Worm (Caenorhabditis elegans) whole organism, late embryonic: Measurements from ENCODE around the gene rig-3.

Experiments used
- K09A11.1 ChIP-seq: sonication (generic microtip); optimal IDR thresholded peaks from 2 replicates; lab custom pipeline; 2017; ENCODE audit warnings: antibody characterized with exemption, mild to moderate bottlenecking, missing genetic modification characterization, missing compliant biosample characterization; ENCODE audit not compliant: insufficient read depth
- Y22D7AL.16 ChIP-seq: sonication (generic microtip); optimal IDR thresholded peaks from 2 replicates; lab custom pipeline; 2016; ENCODE audit warnings: missing genetic modification characterization, missing compliant biosample characterization
- ahr-1 ChIP-seq: sonication (generic microtip); optimal IDR thresholded peaks from 2 replicates; lab custom pipeline; 2016; ENCODE audit warnings: missing genetic modification characterization, missing compliant biosample characterization
- ceh-14 ChIP-seq: sonication (generic microtip); optimal IDR thresholded peaks from 2 replicates; lab custom pipeline; 2016; ENCODE audit warnings: missing genotype, missing genetic modification characterization, missing compliant biosample characterization
- ceh-18 ChIP-seq: sonication (generic microtip); optimal IDR thresholded peaks from 2 replicates; lab custom pipeline; 2016; ENCODE audit warnings: missing genetic modification characterization, missing compliant biosample characterization
- ceh-19 ChIP-seq: fragments of 200-800 bp; sonication (Bioruptor generic); optimal IDR thresholded peaks from 2 replicates; lab custom pipeline; 2018; ENCODE audit warnings: mild to moderate bottlenecking, missing genetic modification characterization, missing compliant biosample characterization
- ceh-31 ChIP-seq: sonication (generic microtip); optimal IDR thresholded peaks from 2 replicates; lab custom pipeline; 2016; ENCODE audit warnings: missing genetic modification characterization, missing compliant biosample characterization
- ceh-34 ChIP-seq: sonication (generic microtip); optimal IDR thresholded peaks from 2 replicates; lab custom pipeline; 2016; ENCODE audit warnings: mild to moderate bottlenecking, missing genetic modification characterization, missing compliant biosample characterization
- ceh-48 ChIP-seq: sonication (generic microtip); optimal IDR thresholded peaks from 2 replicates; lab custom pipeline; 2016; ENCODE audit warnings: missing genetic modification characterization, inconsistent platforms, missing compliant biosample characterization
- ceh-9 ChIP-seq: sonication (generic microtip); optimal IDR thresholded peaks from 2 replicates; lab custom pipeline; 2016; ENCODE audit warnings: mild to moderate bottlenecking, missing genetic modification characterization, inconsistent platforms, missing compliant biosample characterization
- dmd-4 ChIP-seq: sonication (generic microtip); optimal IDR thresholded peaks from 2 replicates; lab custom pipeline; 2016; ENCODE audit warnings: borderline replicate concordance, missing genetic modification characterization, missing compliant biosample characterization
- elt-2 ChIP-seq: sonication (generic microtip); optimal IDR thresholded peaks from 2 replicates; lab custom pipeline; 2016; ENCODE audit warnings: missing genetic modification reagents, missing genetic modification characterization, missing compliant biosample characterization
- elt-4 ChIP-seq: sonication (generic microtip); optimal IDR thresholded peaks from 2 replicates; lab custom pipeline; 2016; ENCODE audit warnings: missing genetic modification characterization, missing compliant biosample characterization
- ets-4 ChIP-seq: sonication (generic microtip); optimal IDR thresholded peaks from 2 replicates; lab custom pipeline; 2016; ENCODE audit warnings: missing genetic modification characterization, missing compliant biosample characterization
- eyg-1 ChIP-seq: sonication (generic microtip); optimal IDR thresholded peaks from 2 replicates; lab custom pipeline; 2016; ENCODE audit warnings: missing genotype, missing genetic modification characterization, missing compliant biosample characterization
- fkh-10 ChIP-seq: fragments of 150-350 bp; optimal IDR thresholded peaks from 2 replicates; lab custom pipeline; 2014; ENCODE audit warnings: missing biosample characterization, missing genetic modification reagents, missing genetic modification characterization
- fkh-6 ChIP-seq: sonication (generic microtip); optimal IDR thresholded peaks from 2 replicates; lab custom pipeline; 2016; ENCODE audit warnings: missing genetic modification characterization, missing compliant biosample characterization
- hlh-13 ChIP-seq: fragments of 200-800 bp; sonication (Bioruptor generic); optimal IDR thresholded peaks from 2 replicates; lab custom pipeline; 2018; ENCODE audit warnings: mild to moderate bottlenecking, missing genetic modification characterization, missing compliant biosample characterization
- hlh-15 ChIP-seq: sonication (generic microtip); optimal IDR thresholded peaks from 2 replicates; lab custom pipeline; 2016; ENCODE audit warnings: missing genetic modification characterization, missing compliant biosample characterization
- hlh-6 ChIP-seq: sonication (generic microtip); optimal IDR thresholded peaks from 2 replicates; lab custom pipeline; 2016; ENCODE audit warnings: missing genotype, missing genetic modification characterization, missing compliant biosample characterization
- mec-3 ChIP-seq: sonication (generic microtip); optimal IDR thresholded peaks from 2 replicates; lab custom pipeline; 2016; ENCODE audit warnings: borderline replicate concordance, missing genetic modification characterization, missing compliant biosample characterization
- nfya-1 ChIP-seq: sonication (generic microtip); optimal IDR thresholded peaks from 2 replicates; lab custom pipeline; 2017; ENCODE audit warnings: missing genetic modification characterization, mild to moderate bottlenecking, missing compliant biosample characterization, antibody characterized with exemption, moderate library complexity
- nhr-11 ChIP-seq: fragments of 150-350 bp; optimal IDR thresholded peaks from 2 replicates; lab custom pipeline; 2014; ENCODE audit warnings: missing biosample characterization, missing genetic modification characterization
- nhr-232 ChIP-seq: sonication (generic microtip); optimal IDR thresholded peaks from 2 replicates; lab custom pipeline; 2016; ENCODE audit warnings: missing genetic modification characterization, missing compliant biosample characterization
- pag-3 ChIP-seq: sonication (generic microtip); optimal IDR thresholded peaks from 2 replicates; lab custom pipeline; 2016; ENCODE audit warnings: missing compliant biosample characterization, missing genetic modification characterization, borderline replicate concordance
- pat-9 ChIP-seq: fragments of 200-800 bp; sonication (Bioruptor generic); optimal IDR thresholded peaks from 2 replicates; lab custom pipeline; 2018; ENCODE audit warnings: mild to moderate bottlenecking, missing genetic modification characterization, moderate library complexity, missing compliant biosample characterization
- pha-2 ChIP-seq: sonication (generic microtip); optimal IDR thresholded peaks from 2 replicates; lab custom pipeline; 2017; ENCODE audit warnings: mild to moderate bottlenecking, missing genetic modification characterization, missing compliant biosample characterization
- pha-4 ChIP-seq: fragments of 150-350 bp; optimal IDR thresholded peaks from 2 replicates; lab custom pipeline; 2018; ENCODE audit warnings: missing biosample characterization, missing genetic modification reagents, missing genetic modification characterization
- pros-1 ChIP-seq: fragments of 150-350 bp; optimal IDR thresholded peaks from 2 replicates; lab custom pipeline; 2014; ENCODE audit warnings: missing biosample characterization, missing genetic modification reagents, missing genetic modification characterization
- sox-2 ChIP-seq: fragments of 200-800 bp; sonication (Bioruptor generic); IDR thresholded peaks from 2 replicates; pipeline ENCODE4 v1.3.6; 2022; ENCODE audit warnings: missing genetic modification reagents, missing genetic modification characterization, missing compliant biosample characterization
- sox-4 ChIP-seq: sonication (generic microtip); optimal IDR thresholded peaks from 2 replicates; lab custom pipeline; 2017; ENCODE audit warnings: mild to moderate bottlenecking, missing genetic modification characterization, inconsistent platforms, missing compliant biosample characterization
- syd-9 ChIP-seq: sonication (generic microtip); optimal IDR thresholded peaks from 2 replicates; lab custom pipeline; 2016; ENCODE audit warnings: mild to moderate bottlenecking, missing genetic modification characterization, moderate library complexity, missing compliant biosample characterization
- tbx-2 ChIP-seq: sonication (generic microtip); optimal IDR thresholded peaks from 2 replicates; lab custom pipeline; 2016; ENCODE audit warnings: missing genetic modification characterization, missing compliant biosample characterization
- unc-42 ChIP-seq: sonication (generic microtip); optimal IDR thresholded peaks from 2 replicates; lab custom pipeline; 2016; ENCODE audit warnings: missing genotype, missing genetic modification characterization, missing compliant biosample characterization
- unc-55 ChIP-seq: sonication (generic microtip); optimal IDR thresholded peaks from 2 replicates; lab custom pipeline; 2017; ENCODE audit warnings: missing biosample characterization, missing genetic modification reagents, missing genetic modification characterization
- unc-86 ChIP-seq: sonication (generic microtip); optimal IDR thresholded peaks from 2 replicates; lab custom pipeline; 2016; ENCODE audit warnings: missing genetic modification characterization, missing compliant biosample characterization
- zip-5 ChIP-seq: sonication (generic microtip); optimal IDR thresholded peaks from 2 replicates; lab custom pipeline; 2016; ENCODE audit warnings: missing genetic modification characterization, missing compliant biosample characterization

rig-3 gene

ce11 chrX:6840670-6841308 is 12.6 kb upstream of the rig-3 start, which contains the start of the genes glr-6 and asg-2:
glr-6 (minus strand) TSS chrX:6840720.
asg-2 (plus strand) TSS chrX:6841258.
- TF ChIP-seq ceh-31 (tag; lab: Kevin White, UChicago) (peak; percentile 50), ceh-48 (tag; lab: Kevin White, UChicago) (peak; percentile 76), ets-4 (tag; lab: Kevin White, UChicago) (peak; percentile 24), hlh-15 (tag; lab: Kevin White, UChicago) (no peak), hlh-6 (no peak), unc-42 (tag; lab: Kevin White, UChicago) (peak; percentile 21), ceh-34 (tag; lab: Kevin White, UChicago) (peak; percentile 22), pros-1 (tag; lab: Kevin White, UChicago) (no peak), tbx-2 (tag; lab: Kevin White, UChicago) (no peak), elt-2 (peak; percentile 3), syd-9 (tag; lab: Kevin White, UChicago) (no peak), ceh-18 (tag; lab: Kevin White, UChicago) (peak; percentile 20), nfya-1 (tag; lab: Kevin White, UChicago) (peak; percentile 61), ceh-14 (no peak)

- TF ChIP-seq unc-86 (tag; lab: Kevin White, UChicago) (no peak), unc-42 (tag; lab: Kevin White, UChicago) (no peak), nhr-232 (tag; lab: Kevin White, UChicago) (no peak), unc-55 (GFP tag; lab: Kevin White, UChicago) (no peak), dmd-4 (tag; lab: Kevin White, UChicago) (no peak), sox-2 (GFP tag; lab: Robert Waterston, UW) (no peak), fkh-6 (tag; lab: Kevin White, UChicago) (no peak), ceh-48 (tag; lab: Kevin White, UChicago) (no peak), Y22D7AL.16 (tag; lab: Kevin White, UChicago) (no peak), elt-4 (no peak), ceh-19 (GFP tag; lab: Kevin White, UChicago) (no peak), mec-3 (no peak), pag-3 (no peak), syd-9 (tag; lab: Kevin White, UChicago) (no peak), elt-2 (no peak), tbx-2 (tag; lab: Kevin White, UChicago) (no peak), zip-5 (tag; lab: Kevin White, UChicago) (no peak), ets-4 (tag; lab: Kevin White, UChicago) (no peak)
These were observed 8.9 kb upstream of the rig-3 start, which contains the start of gene C53B7.3 for ce11 chrX:6844394-6845072. C53B7.3 (plus strand) TSS chrX:6844755.

- no peak for TF ChIP-seq eyg-1
These were observed 7.5 kb upstream of the rig-3 start, which contains the start of gene C53B7.2 for ce11 chrX:6845934-6846333. C53B7.2 (plus strand) TSS chrX:6846234.

- TF ChIP-seq elt-2 (peak; percentile 51), ceh-9 (tag; lab: Kevin White, UChicago) (no peak), hlh-13 (GFP tag; lab: Kevin White, UChicago) (no peak)
These were observed 4.8 kb upstream of the rig-3 start for ce11 chrX:6848596-6848995.

ce11 chrX:6850412-6850811 is 3.0 kb upstream of the rig-3 start:
- TF ChIP-seq fkh-10 (GFP tag; lab: Kevin White, UChicago): no peak
- no peak for TF ChIP-seq sox-4
- no peak for TF ChIP-seq nhr-11 (tag; lab: Kevin White, UChicago)
- no peak for TF ChIP-seq pha-2 (tag; lab: Kevin White, UChicago)
- no peak for TF ChIP-seq pag-3
- no peak for TF ChIP-seq K09A11.1 (tag; lab: Kevin White, UChicago)
- TF ChIP-seq pha-4 (tag; lab: Kevin White, UChicago): no peak
- peak; percentile 17 for TF ChIP-seq ceh-19 (GFP tag; lab: Kevin White, UChicago)
- peak; percentile 17 for TF ChIP-seq ceh-34 (tag; lab: Kevin White, UChicago)
- no peak for TF ChIP-seq ahr-1
- TF ChIP-seq fkh-6 (tag; lab: Kevin White, UChicago): no peak
- no peak for TF ChIP-seq mec-3
- peak; percentile 41 for TF ChIP-seq unc-42 (tag; lab: Kevin White, UChicago)
- TF ChIP-seq pat-9 (tag; lab: Kevin White, UChicago): no peak
